Worm (Caenorhabditis elegans) whole organism, L3 larva: ENCODE measurements around the gene F41E6.12.

Source experiments
- ZK546.5 ChIP-seq: sonication (generic microtip); optimal IDR thresholded peaks from 2 replicates; lab custom pipeline; 2017; ENCODE audit warnings: missing biosample characterization, missing genetic modification characterization
- aly-2 ChIP-seq: fragments of 150-350 bp; optimal IDR thresholded peaks from 2 replicates; lab custom pipeline; 2014; ENCODE audit warnings: missing biosample characterization, missing genetic modification characterization
- ama-1 ChIP-seq: fragments of 150-350 bp; optimal IDR thresholded peaks from 2 replicates; lab custom pipeline; 2018
- ceh-16 ChIP-seq: sonication (generic microtip); optimal IDR thresholded peaks from 2 replicates; lab custom pipeline; 2017; ENCODE audit warnings: missing biosample characterization, missing genetic modification characterization
- ceh-28 ChIP-seq: fragments of 150-350 bp; optimal IDR thresholded peaks from 2 replicates; lab custom pipeline; 2014; ENCODE audit warnings: missing biosample characterization, missing genetic modification reagents, missing genetic modification characterization
- ceh-82 ChIP-seq: fragments of 150-350 bp; optimal IDR thresholded peaks from 2 replicates; lab custom pipeline; 2014; ENCODE audit warnings: missing biosample characterization, missing genetic modification characterization
- ceh-9 ChIP-seq: sonication (generic microtip); optimal IDR thresholded peaks from 2 replicates; lab custom pipeline; 2018; ENCODE audit warnings: missing biosample characterization, missing genetic modification characterization
- egl-27 ChIP-seq: sonication (generic microtip); optimal IDR thresholded peaks from 4 replicates; lab custom pipeline; 2017; ENCODE audit warnings: missing biosample characterization, missing genetic modification reagents, missing genetic modification characterization
- egl-5 ChIP-seq: fragments of 150-350 bp; optimal IDR thresholded peaks from 2 replicates; lab custom pipeline; 2017; ENCODE audit warnings: missing biosample characterization, missing genetic modification reagents, missing genetic modification characterization, inconsistent platforms
- elt-1 ChIP-seq: fragments of 150-350 bp; optimal IDR thresholded peaks from 2 replicates; lab custom pipeline; 2014; ENCODE audit warnings: missing biosample characterization, missing genetic modification characterization
- elt-2 ChIP-seq: sonication (generic microtip); optimal IDR thresholded peaks from 2 replicates; lab custom pipeline; 2016; ENCODE audit warnings: missing genetic modification reagents, mild to moderate bottlenecking, missing genetic modification characterization, missing compliant biosample characterization
- elt-3 ChIP-seq, 3 experiments: fragments of 150-350 bp in 1 of 3; sonication (generic microtip) in 2 of 3; optimal IDR thresholded peaks; 2 replicates in 2 of 3; 4 replicates in 1 of 3; lab custom pipeline; 2014 to 2017; ENCODE audit warnings: missing biosample characterization in 3 of 3, missing genetic modification characterization in 3 of 3
- eor-1 ChIP-seq, 2 experiments: fragments of 150-350 bp; optimal IDR thresholded peaks; 2 replicates each; lab custom pipeline; 2014 to 2018; ENCODE audit warnings: missing biosample characterization in 2 of 2, missing genetic modification characterization in 2 of 2
- fkh-10 ChIP-seq: sonication (generic microtip); optimal IDR thresholded peaks from 2 replicates; lab custom pipeline; 2017; ENCODE audit warnings: missing biosample characterization, missing genetic modification reagents, missing genetic modification characterization
- fkh-2 ChIP-seq: fragments of 150-350 bp; optimal IDR thresholded peaks from 2 replicates; lab custom pipeline; 2014; ENCODE audit warnings: missing biosample characterization, missing genetic modification reagents, missing genetic modification characterization
- fos-1 ChIP-seq: fragments of 150-350 bp; optimal IDR thresholded peaks from 2 replicates; lab custom pipeline; 2014; ENCODE audit warnings: missing biosample characterization, missing genetic modification characterization
- hmg-11 ChIP-seq: sonication (generic microtip); optimal IDR thresholded peaks from 2 replicates; lab custom pipeline; 2016; ENCODE audit warnings: missing genetic modification characterization, missing compliant biosample characterization
- jun-1 ChIP-seq: fragments of 150-350 bp; optimal IDR thresholded peaks from 2 replicates; lab custom pipeline; 2014; ENCODE audit warnings: missing biosample characterization, missing genetic modification reagents, missing genetic modification characterization
- lin-15B ChIP-seq: fragments of 150-350 bp; optimal IDR thresholded peaks from 2 replicates; lab custom pipeline; 2014; ENCODE audit warnings: missing biosample characterization, missing genetic modification characterization
- lin-39 ChIP-seq: fragments of 150-350 bp; optimal IDR thresholded peaks from 2 replicates; lab custom pipeline; 2018; ENCODE audit warnings: missing biosample characterization, missing genetic modification reagents, missing genetic modification characterization
- lsy-12 ChIP-seq: sonication (generic microtip); optimal IDR thresholded peaks from 2 replicates; lab custom pipeline; 2016; ENCODE audit warnings: mild to moderate bottlenecking, missing genetic modification characterization, missing compliant biosample characterization
- mml-1 ChIP-seq: fragments of 150-350 bp; sonication (generic microtip); optimal IDR thresholded peaks from 3 replicates; lab custom pipeline; 2014; ENCODE audit warnings: missing biosample characterization, missing genetic modification characterization
- nfya-1 ChIP-seq: sonication (generic microtip); optimal IDR thresholded peaks from 2 replicates; lab custom pipeline; 2017; ENCODE audit warnings: missing genetic modification characterization, mild to moderate bottlenecking, missing compliant biosample characterization, antibody characterized with exemption, moderate library complexity; ENCODE audit not compliant: insufficient read depth
- nhr-11 ChIP-seq: fragments of 150-350 bp; optimal IDR thresholded peaks from 2 replicates; lab custom pipeline; 2014; ENCODE audit warnings: missing biosample characterization, missing genetic modification characterization
- nhr-12 ChIP-seq: fragments of 150-350 bp; optimal IDR thresholded peaks from 2 replicates; lab custom pipeline; 2014; ENCODE audit warnings: missing biosample characterization, missing genetic modification characterization
- nhr-23 ChIP-seq: fragments of 150-350 bp; optimal IDR thresholded peaks from 2 replicates; lab custom pipeline; 2014; ENCODE audit warnings: missing biosample characterization, missing genetic modification reagents, missing genetic modification characterization
- nhr-25 ChIP-seq: sonication (generic microtip); optimal IDR thresholded peaks from 2 replicates; lab custom pipeline; 2017; ENCODE audit warnings: missing biosample characterization, missing genetic modification characterization
- nhr-43 ChIP-seq: sonication (generic microtip); optimal IDR thresholded peaks from 2 replicates; lab custom pipeline; 2016; ENCODE audit warnings: mild to moderate bottlenecking, missing genetic modification characterization, missing compliant biosample characterization; ENCODE audit not compliant: poor library complexity, severe bottlenecking
- nhr-67 ChIP-seq: fragments of 150-350 bp; optimal IDR thresholded peaks from 2 replicates; lab custom pipeline; 2014; ENCODE audit warnings: missing biosample characterization, missing genetic modification characterization
- pha-4 ChIP-seq: fragments of 150-350 bp; optimal IDR thresholded peaks from 2 replicates; lab custom pipeline; 2014; ENCODE audit warnings: missing biosample characterization, missing genetic modification reagents, missing genetic modification characterization
- pqm-1 ChIP-seq: fragments of 150-350 bp; optimal IDR thresholded peaks from 2 replicates; lab custom pipeline; 2017; ENCODE audit warnings: missing biosample characterization, missing genetic modification characterization, inconsistent platforms
- sea-2 ChIP-seq: fragments of 150-350 bp; sonication (generic microtip); optimal IDR thresholded peaks from 4 replicates; lab custom pipeline; 2014; ENCODE audit warnings: missing biosample characterization, missing genetic modification reagents, missing genetic modification characterization
- snpc-4 ChIP-seq: fragments of 150-350 bp; optimal IDR thresholded peaks from 2 replicates; lab custom pipeline; 2014; ENCODE audit warnings: missing biosample characterization, missing genetic modification characterization
- tbx-2 ChIP-seq: sonication (generic microtip); optimal IDR thresholded peaks from 2 replicates; lab custom pipeline; 2016; ENCODE audit warnings: mild to moderate bottlenecking, missing genetic modification characterization, missing compliant biosample characterization
- unc-39 ChIP-seq: sonication (generic microtip); optimal IDR thresholded peaks from 4 replicates; lab custom pipeline; 2017; ENCODE audit warnings: missing biosample characterization, missing genetic modification characterization
- unc-62 ChIP-seq: fragments of 150-350 bp; sonication (generic microtip); optimal IDR thresholded peaks from 4 replicates; lab custom pipeline; 2014; ENCODE audit warnings: missing biosample characterization, missing genetic modification reagents, missing genetic modification characterization
- zag-1 ChIP-seq: fragments of 150-350 bp; optimal IDR thresholded peaks from 2 replicates; lab custom pipeline; 2014; ENCODE audit warnings: missing biosample characterization, missing genetic modification characterization
- ztf-4 ChIP-seq: fragments of 150-350 bp; optimal IDR thresholded peaks from 2 replicates; lab custom pipeline; 2014; ENCODE audit warnings: missing biosample characterization, missing genetic modification characterization

Gene F41E6.12

DNA sequence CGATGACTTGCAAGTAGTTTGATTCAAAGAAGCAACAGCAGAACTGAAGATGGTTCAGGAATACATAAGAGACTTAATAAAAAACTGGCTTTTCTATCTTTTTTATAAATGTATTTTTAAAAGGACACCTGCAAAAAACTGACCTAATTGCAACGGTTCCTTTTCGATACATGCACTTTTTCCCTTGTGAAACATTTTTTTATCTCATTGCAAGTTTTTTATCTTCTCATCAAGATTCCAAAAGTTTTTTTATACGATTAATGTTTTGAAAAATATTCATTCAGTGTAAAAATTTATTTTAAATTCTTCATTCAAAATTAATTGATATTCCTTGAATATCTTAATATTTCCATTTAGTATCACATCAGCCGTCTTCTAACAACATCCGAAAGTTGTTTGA, 6.6 kb upstream of the F41E6.12 start, which contains the start of gene oac-29:
oac-29 (minus strand) TSS at position 101 of the 400 bp plus-strand sequence.
- TF ChIP-seq sea-2 (GFP tag; lab: Kevin White, UChicago), result no peak
- no peak for TF ChIP-seq jun-1 (tag; lab: Kevin White, UChicago)
- TF ChIP-seq aly-2, result no peak
- TF ChIP-seq mml-1 (tag; lab: Kevin White, UChicago), result no peak
- TF ChIP-seq snpc-4 (tag; lab: Kevin White, UChicago), result no peak
- no peak for TF ChIP-seq zag-1 (tag; lab: Kevin White, UChicago)
- TF ChIP-seq unc-39 (tag; lab: Kevin White, UChicago), result no peak
- no peak for TF ChIP-seq lsy-12
- TF ChIP-seq, all 47 proteins: peak for 0

DNA sequence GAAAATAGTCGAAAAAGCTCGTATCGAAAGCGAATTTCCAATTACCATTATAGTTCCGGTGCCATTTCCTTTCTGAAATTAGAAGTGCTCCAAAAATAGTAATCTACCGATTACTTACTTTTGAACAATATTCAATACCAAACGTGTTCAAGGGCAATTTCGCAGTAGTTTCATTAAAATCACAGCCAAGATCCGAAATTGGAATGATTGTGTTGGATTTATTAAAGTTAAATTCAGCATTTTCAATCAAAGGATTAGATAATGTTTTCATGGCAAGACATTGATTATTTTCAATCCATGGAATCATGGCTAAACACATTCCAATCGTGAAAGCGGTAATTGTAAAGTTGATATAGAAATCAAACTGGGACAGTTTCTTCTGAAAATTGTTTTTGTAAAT, 3.9 kb upstream of the F41E6.12 start:
- TF ChIP-seq ceh-9 (tag; lab: Kevin White, UChicago) (no peak), jun-1 (tag; lab: Kevin White, UChicago) (no peak), ama-1 (lab: Kevin White, UChicago) (no peak), nhr-43 (no peak), fkh-10 (no peak), ztf-4 (tag; lab: Kevin White, UChicago) (no peak), fos-1 (tag; lab: Kevin White, UChicago) (no peak), hmg-11 (tag; lab: Kevin White, UChicago) (no peak), elt-3 (tag; optimal IDR thresholded peaks at IDR 0.05; lab: Kevin White, UChicago) (no peak), elt-2 (tag; lab: Kevin White, UChicago) (no peak), nhr-67 (no peak), lsy-12 (no peak), tbx-2 (no peak), egl-5 (no peak)

DNA sequence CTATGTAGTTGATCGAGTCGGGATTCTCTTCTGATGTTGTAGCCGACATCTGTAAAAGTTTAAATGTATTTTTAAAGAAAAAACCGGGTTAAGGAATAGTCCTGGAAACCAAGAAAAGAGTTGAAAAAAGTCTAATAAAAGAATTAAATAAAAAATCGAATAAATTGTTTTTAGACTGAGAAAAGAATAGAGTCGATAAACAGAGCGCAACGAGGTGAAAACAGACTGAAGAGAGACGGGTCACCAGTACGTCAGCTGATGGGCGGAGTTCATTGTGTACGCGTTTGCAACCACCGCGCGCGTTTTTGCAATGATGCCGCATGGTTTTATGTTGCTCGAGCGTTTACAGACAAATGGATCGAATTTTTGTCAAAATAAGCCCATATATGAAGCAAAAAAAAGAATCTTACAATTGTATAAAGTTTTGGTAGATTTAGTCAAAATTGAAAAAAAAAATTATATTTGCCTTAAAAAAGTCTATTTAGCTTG, 2.4 kb upstream of the F41E6.12 start, which contains the start of gene atg-18:
atg-18 (minus strand) TSS at position 51 of the 489 bp plus-strand sequence.
- TF ChIP-seq elt-2 (tag; lab: Kevin White, UChicago), result peak; percentile 63
- TF ChIP-seq lin-15B (tag; lab: Kevin White, UChicago), result peak; percentile 18
- TF ChIP-seq nhr-43, result peak; percentile 64
- peak; percentile 37 for TF ChIP-seq lin-39
- TF ChIP-seq snpc-4 (tag; lab: Kevin White, UChicago), result peak; percentile 72
- peak; percentile 40 for TF ChIP-seq pqm-1 (tag; lab: Kevin White, UChicago)
- TF ChIP-seq ceh-28 (tag; lab: Kevin White, UChicago), result peak; percentile 29
- peak; percentile 72 for TF ChIP-seq hmg-11 (tag; lab: Kevin White, UChicago)
- TF ChIP-seq pha-4, result peak; percentile 91
- no peak for TF ChIP-seq jun-1 (tag; lab: Kevin White, UChicago)
- TF ChIP-seq egl-27 (tag; lab: Kevin White, UChicago), result no peak
- TF ChIP-seq ceh-82 (tag; lab: Kevin White, UChicago), result no peak
- no peak for TF ChIP-seq nhr-11 (tag; lab: Kevin White, UChicago)
- TF ChIP-seq nhr-23 (tag; lab: Kevin White, UChicago), result peak; percentile 75
- peak; percentile 75 for TF ChIP-seq nfya-1 (tag; lab: Kevin White, UChicago)
- no peak for TF ChIP-seq zag-1 (tag; lab: Kevin White, UChicago)
- no peak for TF ChIP-seq nhr-67
- no peak for TF ChIP-seq fkh-10
- peak; percentile 11 for TF ChIP-seq elt-1 (tag; lab: Kevin White, UChicago)
- peak; percentile 74 for TF ChIP-seq egl-5
- TF ChIP-seq nhr-25 (tag; lab: Kevin White, UChicago), result peak; percentile 70
- no peak for TF ChIP-seq ZK546.5 (tag; lab: Kevin White, UChicago)

DNA sequence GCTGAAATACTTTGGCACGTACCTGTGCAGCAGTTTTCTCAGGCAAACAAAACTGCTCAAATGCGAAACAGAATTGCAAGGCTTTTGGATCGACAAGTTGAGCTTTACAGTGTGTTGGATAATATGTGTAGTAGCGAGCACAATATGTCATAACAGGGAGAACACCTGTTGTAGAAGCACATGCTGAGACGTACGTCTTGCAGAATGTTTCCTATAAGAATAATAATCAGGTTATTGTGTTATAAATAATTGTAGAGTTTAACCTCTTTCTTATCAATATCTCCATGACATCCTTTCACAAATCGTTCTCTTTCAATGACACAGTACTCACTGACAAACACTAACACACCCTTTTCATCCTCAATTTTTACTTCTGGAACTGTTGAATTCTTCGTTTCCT, 1.3 kb downstream of the F41E6.12 start:
- TF ChIP-seq unc-62 (no peak), ceh-16 (no peak), nhr-11 (tag; lab: Kevin White, UChicago) (no peak), nhr-67 (no peak), hmg-11 (tag; lab: Kevin White, UChicago) (no peak), fkh-2 (tag; lab: Kevin White, UChicago) (no peak), nhr-23 (tag; lab: Kevin White, UChicago) (no peak), ceh-9 (tag; lab: Kevin White, UChicago) (no peak), unc-39 (tag; lab: Kevin White, UChicago) (no peak), eor-1 (tag; optimal IDR thresholded peaks at IDR 0.05; lab: Kevin White, UChicago) (no peak), nhr-12 (no peak), mml-1 (tag; lab: Kevin White, UChicago) (no peak), ceh-28 (tag; lab: Kevin White, UChicago) (no peak), elt-1 (tag; lab: Kevin White, UChicago) (no peak)
